Worm (Caenorhabditis elegans) whole organism, late embryonic: ENCODE results near the gene enu-3.2.

Source experiments
- C08G9.2 ChIP-seq: sonication (generic microtip); optimal IDR thresholded peaks from 2 replicates; lab custom pipeline; 2016; ENCODE audit warnings: mild to moderate bottlenecking, missing genetic modification characterization, moderate library complexity, missing compliant biosample characterization
- C38D4.7 ChIP-seq: fragments of 200-800 bp; sonication (Bioruptor generic); optimal IDR thresholded peaks from 2 replicates; lab custom pipeline; 2018; ENCODE audit warnings: mild to moderate bottlenecking, missing genetic modification characterization, moderate library complexity, missing compliant biosample characterization
- F13H6.1 ChIP-seq: sonication (generic microtip); optimal IDR thresholded peaks from 2 replicates; lab custom pipeline; 2016; ENCODE audit warnings: missing genetic modification characterization, missing compliant biosample characterization
- T23F11.4 ChIP-seq: fragments of 200-800 bp; sonication (Bioruptor generic); optimal IDR thresholded peaks from 2 replicates; lab custom pipeline; 2018; ENCODE audit warnings: mild to moderate bottlenecking, missing genetic modification characterization, missing compliant biosample characterization
- Y22D7AL.16 ChIP-seq: sonication (generic microtip); optimal IDR thresholded peaks from 2 replicates; lab custom pipeline; 2016; ENCODE audit warnings: missing genetic modification characterization, missing compliant biosample characterization
- ahr-1 ChIP-seq: sonication (generic microtip); optimal IDR thresholded peaks from 2 replicates; lab custom pipeline; 2016; ENCODE audit warnings: missing genetic modification characterization, missing compliant biosample characterization
- ama-1 ChIP-seq: fragments of 150-350 bp; optimal IDR thresholded peaks from 2 replicates; lab custom pipeline; 2014
- ceh-18 ChIP-seq: sonication (generic microtip); optimal IDR thresholded peaks from 2 replicates; lab custom pipeline; 2016; ENCODE audit warnings: missing genetic modification characterization, missing compliant biosample characterization
- ceh-19 ChIP-seq: fragments of 200-800 bp; sonication (Bioruptor generic); optimal IDR thresholded peaks from 2 replicates; lab custom pipeline; 2018; ENCODE audit warnings: mild to moderate bottlenecking, missing genetic modification characterization, missing compliant biosample characterization
- ceh-2 ChIP-seq: sonication (generic microtip); optimal IDR thresholded peaks from 2 replicates; lab custom pipeline; 2016; ENCODE audit warnings: missing genotype, missing genetic modification characterization, missing compliant biosample characterization
- ceh-22 ChIP-seq: sonication (generic microtip); optimal IDR thresholded peaks from 2 replicates; lab custom pipeline; 2017; ENCODE audit warnings: missing biosample characterization, missing genetic modification characterization
- ceh-24 ChIP-seq: sonication (generic microtip); optimal IDR thresholded peaks from 2 replicates; lab custom pipeline; 2016; ENCODE audit warnings: mild to moderate bottlenecking, missing genetic modification characterization, missing compliant biosample characterization
- ceh-30 ChIP-seq: fragments of 150-350 bp; optimal IDR thresholded peaks from 2 replicates; lab custom pipeline; 2014; ENCODE audit warnings: missing biosample characterization, missing genetic modification characterization
- ceh-34 ChIP-seq: sonication (generic microtip); optimal IDR thresholded peaks from 2 replicates; lab custom pipeline; 2016; ENCODE audit warnings: mild to moderate bottlenecking, missing genetic modification characterization, missing compliant biosample characterization
- ceh-6 ChIP-seq: fragments of 200-800 bp; sonication (Bioruptor generic); optimal IDR thresholded peaks from 2 replicates; lab custom pipeline; 2018; ENCODE audit warnings: mild to moderate bottlenecking, missing genetic modification characterization, missing compliant biosample characterization
- dve-1 ChIP-seq: sonication (generic microtip); optimal IDR thresholded peaks from 2 replicates; lab custom pipeline; 2017; ENCODE audit warnings: antibody characterized with exemption, mild to moderate bottlenecking, missing genetic modification characterization, missing compliant biosample characterization
- elt-2 ChIP-seq: sonication (generic microtip); optimal IDR thresholded peaks from 2 replicates; lab custom pipeline; 2016; ENCODE audit warnings: missing genetic modification reagents, missing genetic modification characterization, missing compliant biosample characterization
- elt-4 ChIP-seq: sonication (generic microtip); optimal IDR thresholded peaks from 2 replicates; lab custom pipeline; 2016; ENCODE audit warnings: missing genetic modification characterization, missing compliant biosample characterization
- eyg-1 ChIP-seq: sonication (generic microtip); optimal IDR thresholded peaks from 2 replicates; lab custom pipeline; 2016; ENCODE audit warnings: missing genotype, missing genetic modification characterization, missing compliant biosample characterization
- fkh-10 ChIP-seq: fragments of 150-350 bp; optimal IDR thresholded peaks from 2 replicates; lab custom pipeline; 2014; ENCODE audit warnings: missing biosample characterization, missing genetic modification reagents, missing genetic modification characterization
- fkh-6 ChIP-seq: sonication (generic microtip); optimal IDR thresholded peaks from 2 replicates; lab custom pipeline; 2016; ENCODE audit warnings: missing genetic modification characterization, missing compliant biosample characterization
- hlh-15 ChIP-seq: sonication (generic microtip); optimal IDR thresholded peaks from 2 replicates; lab custom pipeline; 2016; ENCODE audit warnings: missing genetic modification characterization, missing compliant biosample characterization
- lim-6 ChIP-seq: sonication (generic microtip); optimal IDR thresholded peaks from 2 replicates; lab custom pipeline; 2016; ENCODE audit warnings: missing genetic modification characterization, missing compliant biosample characterization
- nfya-1 ChIP-seq: sonication (generic microtip); optimal IDR thresholded peaks from 2 replicates; lab custom pipeline; 2017; ENCODE audit warnings: missing genetic modification characterization, mild to moderate bottlenecking, missing compliant biosample characterization, antibody characterized with exemption, moderate library complexity
- nhr-232 ChIP-seq: sonication (generic microtip); optimal IDR thresholded peaks from 2 replicates; lab custom pipeline; 2016; ENCODE audit warnings: missing genetic modification characterization, missing compliant biosample characterization
- npax-4 ChIP-seq: sonication (generic microtip); optimal IDR thresholded peaks from 2 replicates; lab custom pipeline; 2016; ENCODE audit warnings: missing genetic modification characterization, missing compliant biosample characterization
- pax-1 ChIP-seq: fragments of 150-350 bp; optimal IDR thresholded peaks from 2 replicates; lab custom pipeline; 2014; ENCODE audit warnings: missing biosample characterization, missing genetic modification characterization
- pha-4 ChIP-seq: fragments of 150-350 bp; optimal IDR thresholded peaks from 2 replicates; lab custom pipeline; 2018; ENCODE audit warnings: missing biosample characterization, missing genetic modification reagents, missing genetic modification characterization
- pros-1 ChIP-seq: fragments of 150-350 bp; optimal IDR thresholded peaks from 2 replicates; lab custom pipeline; 2014; ENCODE audit warnings: missing biosample characterization, missing genetic modification reagents, missing genetic modification characterization
- ref-2 ChIP-seq: sonication (generic microtip); optimal IDR thresholded peaks from 2 replicates; lab custom pipeline; 2016; ENCODE audit warnings: missing genetic modification characterization, missing compliant biosample characterization
- sdc-2 ChIP-seq: sonication (generic microtip); optimal IDR thresholded peaks from 2 replicates; lab custom pipeline; 2016; ENCODE audit warnings: missing genotype, missing genetic modification characterization, missing compliant biosample characterization
- sox-2 ChIP-seq: fragments of 200-800 bp; sonication (Bioruptor generic); IDR thresholded peaks from 2 replicates; pipeline ENCODE4 v1.3.6; 2022; ENCODE audit warnings: missing genetic modification reagents, missing genetic modification characterization, missing compliant biosample characterization
- ttx-3 ChIP-seq: sonication (generic microtip); optimal IDR thresholded peaks from 2 replicates; lab custom pipeline; 2016; ENCODE audit warnings: missing genetic modification reagents, missing genetic modification characterization, missing compliant biosample characterization
- unc-55 ChIP-seq: sonication (generic microtip); optimal IDR thresholded peaks from 2 replicates; lab custom pipeline; 2017; ENCODE audit warnings: missing biosample characterization, missing genetic modification reagents, missing genetic modification characterization
- unc-86 ChIP-seq: sonication (generic microtip); optimal IDR thresholded peaks from 2 replicates; lab custom pipeline; 2016; ENCODE audit warnings: missing genetic modification characterization, missing compliant biosample characterization
- zip-5 ChIP-seq: sonication (generic microtip); optimal IDR thresholded peaks from 2 replicates; lab custom pipeline; 2016; ENCODE audit warnings: missing genetic modification characterization, missing compliant biosample characterization

The enu-3.2 gene

DNA sequence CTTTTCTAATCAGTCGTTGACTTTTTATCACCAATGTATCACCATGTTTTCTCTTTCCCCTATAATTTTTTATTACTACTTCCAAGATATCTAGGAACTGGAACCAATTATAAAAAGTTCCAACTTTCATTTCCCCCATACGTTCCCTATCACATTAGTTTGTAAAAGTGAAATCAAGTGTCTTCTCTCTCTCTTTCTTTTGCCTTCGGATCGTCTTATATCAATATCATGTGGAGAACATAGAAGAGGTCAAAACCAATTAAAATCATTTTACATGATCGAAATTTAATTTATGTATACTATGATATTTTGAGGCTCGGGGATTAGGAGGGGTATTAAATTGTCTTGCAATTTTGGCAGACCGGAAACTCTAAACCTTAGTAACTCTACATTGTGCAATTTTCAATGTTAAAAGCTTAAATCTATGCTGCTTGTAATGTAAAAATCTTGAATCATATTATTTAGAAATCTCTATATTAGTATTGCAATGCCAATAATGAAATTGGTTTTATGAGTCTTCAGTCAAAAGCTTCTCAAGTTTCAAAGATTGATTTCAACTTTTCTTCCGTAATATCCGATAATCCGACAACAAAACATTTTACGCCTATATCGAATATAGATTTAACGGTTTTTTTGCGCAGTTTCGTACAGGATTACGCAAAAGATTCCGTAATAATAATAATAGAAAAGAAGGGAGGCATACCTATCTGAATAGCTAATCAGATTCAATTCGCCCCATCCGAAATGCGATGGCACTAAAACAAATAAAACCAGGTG is 17.0 kb downstream of the enu-3.2 start:
- TF ChIP-seq unc-86, result no peak
- no peak for TF ChIP-seq hlh-15 (tag; lab: Kevin White, UChicago)
- TF ChIP-seq pha-4 (tag; lab: Kevin White, UChicago), result no peak
- TF ChIP-seq ceh-34 (tag; lab: Kevin White, UChicago), result no peak
- no peak for TF ChIP-seq ahr-1
- no peak for TF ChIP-seq fkh-6 (tag; lab: Kevin White, UChicago)
- no peak for TF ChIP-seq elt-4 (tag; lab: Kevin White, UChicago)
- TF ChIP-seq fkh-10 (GFP tag; lab: Kevin White, UChicago), result no peak
- no peak for TF ChIP-seq ceh-22 (tag; lab: Kevin White, UChicago)
- no peak for TF ChIP-seq nhr-232 (tag; lab: Kevin White, UChicago)
- TF ChIP-seq C38D4.7 (GFP tag; lab: Kevin White, UChicago), result no peak
- TF ChIP-seq T23F11.4 (GFP tag; lab: Kevin White, UChicago), result no peak
- TF ChIP-seq ama-1 (lab: Kevin White, UChicago), result no peak
- TF ChIP-seq ref-2, result no peak
- no peak for TF ChIP-seq ceh-19 (GFP tag; lab: Kevin White, UChicago)
- TF ChIP-seq ceh-6, result no peak
- TF ChIP-seq eyg-1 (tag; lab: Kevin White, UChicago), result no peak
- no peak for TF ChIP-seq pros-1 (tag; lab: Kevin White, UChicago)
- TF ChIP-seq F13H6.1 (tag; lab: Kevin White, UChicago), result no peak

DNA sequence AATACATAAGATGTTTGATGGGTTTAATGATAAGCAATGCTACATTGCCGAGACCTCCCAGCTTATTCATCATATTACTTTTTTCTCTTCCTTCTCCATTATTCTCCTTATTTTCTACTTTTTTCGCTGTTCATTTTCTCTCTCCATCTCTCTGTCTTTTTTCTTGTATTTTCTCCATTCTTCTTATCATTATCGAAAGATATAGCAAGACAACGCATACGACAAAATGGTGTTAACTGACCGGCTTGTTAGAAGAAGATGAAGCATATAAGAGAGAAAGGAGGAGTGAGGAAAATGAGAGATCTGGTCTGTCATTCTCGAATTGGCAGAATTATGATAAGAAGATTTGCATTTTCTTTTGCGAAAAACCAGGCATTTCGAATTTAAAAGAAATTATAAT is 18.2 kb downstream of the enu-3.2 start:
- TF ChIP-seq ceh-24, result no peak
- TF ChIP-seq T23F11.4 (GFP tag; lab: Kevin White, UChicago), result no peak
- TF ChIP-seq unc-86, result no peak
- no peak for TF ChIP-seq zip-5 (tag; lab: Kevin White, UChicago)
- TF ChIP-seq, all 69 proteins: peak for 0

DNA sequence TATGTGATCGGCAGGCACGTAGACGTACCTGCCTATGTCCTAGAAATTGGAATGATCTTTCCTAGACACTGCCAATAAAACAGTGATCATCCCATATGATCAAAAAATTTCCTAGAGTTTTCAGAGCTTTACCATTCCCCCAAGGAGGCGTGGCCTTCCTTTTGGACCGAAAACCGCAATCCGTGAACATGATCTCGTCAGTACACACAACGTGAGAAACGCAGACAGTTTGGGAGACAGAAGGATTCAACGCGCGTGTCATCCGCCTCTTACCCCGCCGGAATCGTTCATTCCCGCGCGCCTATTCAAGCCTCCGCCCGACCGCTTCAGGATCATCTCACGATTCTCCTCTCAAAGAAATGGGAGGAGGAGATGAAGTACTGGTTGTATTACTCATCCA is 19.6 kb downstream of the enu-3.2 start, which contains the start of gene B0393.5:
Gene B0393.5, plus strand, starts transcription at position 301 of the 400 bp plus-strand sequence.
- TF ChIP-seq sox-2 (GFP tag; lab: Robert Waterston, UW) (no peak), ceh-24 (no peak), elt-2 (no peak), unc-55 (GFP tag; lab: Kevin White, UChicago) (no peak), C08G9.2 (tag; lab: Kevin White, UChicago) (no peak), ceh-2 (tag; lab: Kevin White, UChicago) (no peak), dve-1 (tag; lab: Kevin White, UChicago) (no peak), ceh-30 (tag; lab: Kevin White, UChicago) (no peak), npax-4 (tag; lab: Kevin White, UChicago) (no peak), nfya-1 (no peak), sdc-2 (tag; lab: Kevin White, UChicago) (no peak)
- TF ChIP-seq, all 69 proteins: peak for 0

DNA sequence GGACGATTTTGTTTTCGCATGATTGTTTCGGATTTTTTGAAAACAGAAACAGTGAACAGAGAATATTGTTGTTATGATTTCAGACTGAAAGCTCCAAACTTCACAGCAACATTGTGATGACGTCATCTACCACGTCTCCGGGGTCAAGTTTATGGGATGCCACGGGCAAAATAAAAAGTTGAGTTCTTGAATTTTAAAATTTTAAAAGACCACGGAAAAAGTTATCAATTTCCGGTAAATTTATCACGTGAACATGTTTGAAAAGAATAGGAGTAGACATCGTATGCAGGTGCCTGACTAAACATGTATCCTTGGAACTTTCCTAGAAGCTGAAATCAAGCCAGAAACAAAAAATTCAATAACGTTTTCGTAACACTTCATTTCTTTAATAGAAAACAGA is 21.5 kb downstream of the enu-3.2 start, which contains the start of gene B0393.4:
Gene B0393.4, minus strand, starts transcription at position 101 of the 400 bp plus-strand sequence.
- no peak for TF ChIP-seq hlh-15 (tag; lab: Kevin White, UChicago)
- no peak for TF ChIP-seq pax-1 (tag; lab: Kevin White, UChicago)
- no peak for TF ChIP-seq lim-6
- no peak for TF ChIP-seq elt-2
- no peak for TF ChIP-seq ceh-19 (GFP tag; lab: Kevin White, UChicago)
- no peak for TF ChIP-seq ceh-18 (tag; lab: Kevin White, UChicago)
- TF ChIP-seq zip-5 (tag; lab: Kevin White, UChicago), result no peak
- TF ChIP-seq ttx-3 (tag; lab: Kevin White, UChicago), result no peak
- TF ChIP-seq Y22D7AL.16 (tag; lab: Kevin White, UChicago), result no peak
- TF ChIP-seq, all 69 proteins: peak for 0
